Worm (Caenorhabditis elegans) whole organism, L2 larva: ENCODE results near the gene spp-10.
A peak's percentile ranks its signal among the peaks of the same experiment; 100 is the strongest.

Experiments used
- F13H6.1 ChIP-seq: sonication (generic microtip); optimal IDR thresholded peaks from 2 replicates; lab custom pipeline; 2016; ENCODE audit warnings: missing genetic modification characterization, missing compliant biosample characterization
- R02D3.7 ChIP-seq: fragments of 150-350 bp; optimal IDR thresholded peaks from 2 replicates; lab custom pipeline; 2014; ENCODE audit warnings: missing biosample characterization, missing genetic modification characterization
- Y55F3AM.14 ChIP-seq: fragments of 200-800 bp; sonication (Bioruptor generic); optimal IDR thresholded peaks from 2 replicates; lab custom pipeline; 2018; ENCODE audit warnings: mild to moderate bottlenecking, missing genetic modification characterization, missing compliant biosample characterization
- alr-1 ChIP-seq: fragments of 150-350 bp; optimal IDR thresholded peaks from 2 replicates; lab custom pipeline; 2014; ENCODE audit warnings: missing biosample characterization, missing genetic modification characterization
- aly-2 ChIP-seq: fragments of 150-350 bp; optimal IDR thresholded peaks from 2 replicates; lab custom pipeline; 2014; ENCODE audit warnings: missing biosample characterization, missing genetic modification characterization
- ama-1 ChIP-seq: fragments of 150-350 bp; optimal IDR thresholded peaks from 2 replicates; lab custom pipeline; 2018; ENCODE audit warnings: inconsistent platforms
- blmp-1 ChIP-seq: sonication (generic microtip); optimal IDR thresholded peaks from 2 replicates; lab custom pipeline; 2017; ENCODE audit warnings: missing genetic modification characterization, mild to moderate bottlenecking, missing compliant biosample characterization, antibody characterized with exemption, moderate library complexity; ENCODE audit not compliant: insufficient read depth
- ceh-16 ChIP-seq: fragments of 150-350 bp; optimal IDR thresholded peaks from 2 replicates; lab custom pipeline; 2014; ENCODE audit warnings: missing biosample characterization, missing genetic modification characterization
- ceh-82 ChIP-seq: fragments of 150-350 bp; optimal IDR thresholded peaks from 2 replicates; lab custom pipeline; 2014; ENCODE audit warnings: missing biosample characterization, missing genetic modification characterization
- crh-2 ChIP-seq: sonication (generic microtip); optimal IDR thresholded peaks from 2 replicates; lab custom pipeline; 2017; ENCODE audit warnings: missing biosample characterization, missing genetic modification characterization
- dmd-4 ChIP-seq: sonication (generic microtip); optimal IDR thresholded peaks from 2 replicates; lab custom pipeline; 2017; ENCODE audit warnings: missing biosample characterization, missing genetic modification characterization
- egl-27 ChIP-seq: sonication (generic microtip); optimal IDR thresholded peaks from 3 replicates; lab custom pipeline; 2017; ENCODE audit warnings: missing biosample characterization, missing genetic modification reagents, missing genetic modification characterization
- elt-1 ChIP-seq: fragments of 150-350 bp; optimal IDR thresholded peaks from 2 replicates; lab custom pipeline; 2014; ENCODE audit warnings: missing biosample characterization, missing genetic modification characterization
- elt-3 ChIP-seq: sonication (generic microtip); optimal IDR thresholded peaks from 2 replicates; lab custom pipeline; 2017; ENCODE audit warnings: missing biosample characterization, missing genetic modification characterization
- fos-1 ChIP-seq: fragments of 150-350 bp; optimal IDR thresholded peaks from 2 replicates; lab custom pipeline; 2014; ENCODE audit warnings: missing biosample characterization, missing genetic modification characterization
- gmeb-1 ChIP-seq: fragments of 150-350 bp; optimal IDR thresholded peaks from 2 replicates; lab custom pipeline; 2014; ENCODE audit warnings: missing biosample characterization, missing genetic modification characterization
- lin-13 ChIP-seq: fragments of 150-350 bp; optimal IDR thresholded peaks from 2 replicates; lab custom pipeline; 2014; ENCODE audit warnings: missing biosample characterization, missing genetic modification reagents, missing genetic modification characterization
- lsy-2 ChIP-seq, 2 experiments: fragments of 150-350 bp in 1 of 2; sonication (generic microtip) in 1 of 2; optimal IDR thresholded peaks; 2 replicates each; lab custom pipeline; 2014 to 2017; ENCODE audit warnings: missing biosample characterization in 2 of 2, missing genetic modification characterization in 2 of 2
- mab-5 ChIP-seq: fragments of 150-350 bp; optimal IDR thresholded peaks from 2 replicates; lab custom pipeline; 2014; ENCODE audit warnings: missing biosample characterization, missing genetic modification characterization
- mdl-1 ChIP-seq, 2 experiments: fragments of 150-350 bp in 1 of 2; sonication (generic microtip) in 1 of 2; optimal IDR thresholded peaks; 2 replicates each; lab custom pipeline; 2017; ENCODE audit warnings: missing biosample characterization in 2 of 2, missing genetic modification characterization in 2 of 2
- nhr-10 ChIP-seq: sonication (generic microtip); optimal IDR thresholded peaks from 2 replicates; lab custom pipeline; 2017; ENCODE audit warnings: missing biosample characterization, missing genetic modification characterization
- nhr-11 ChIP-seq: fragments of 150-350 bp; optimal IDR thresholded peaks from 2 replicates; lab custom pipeline; 2014; ENCODE audit warnings: missing biosample characterization, missing genetic modification characterization
- nhr-12 ChIP-seq: fragments of 150-350 bp; optimal IDR thresholded peaks from 2 replicates; lab custom pipeline; 2014; ENCODE audit warnings: missing biosample characterization, missing genetic modification characterization
- nhr-129 ChIP-seq: fragments of 150-350 bp; optimal IDR thresholded peaks from 2 replicates; lab custom pipeline; 2014; ENCODE audit warnings: missing biosample characterization, missing genetic modification characterization
- nhr-21 ChIP-seq: fragments of 150-350 bp; optimal IDR thresholded peaks from 2 replicates; lab custom pipeline; 2014; ENCODE audit warnings: missing biosample characterization, missing genetic modification characterization
- nhr-6 ChIP-seq: fragments of 150-350 bp; optimal IDR thresholded peaks from 2 replicates; lab custom pipeline; 2014; ENCODE audit warnings: missing biosample characterization, missing genetic modification characterization
- nhr-77 ChIP-seq: fragments of 150-350 bp; optimal IDR thresholded peaks from 2 replicates; lab custom pipeline; 2014; ENCODE audit warnings: missing biosample characterization, missing genetic modification characterization
- peb-1 ChIP-seq: fragments of 150-350 bp; optimal IDR thresholded peaks from 2 replicates; lab custom pipeline; 2014; ENCODE audit warnings: missing biosample characterization, missing genetic modification characterization
- sem-4 ChIP-seq: fragments of 150-350 bp; optimal IDR thresholded peaks from 2 replicates; lab custom pipeline; 2014; ENCODE audit warnings: missing biosample characterization, missing genetic modification reagents, missing genetic modification characterization
- skn-1 ChIP-seq: sonication (generic microtip); optimal IDR thresholded peaks from 2 replicates; lab custom pipeline; 2017; ENCODE audit warnings: missing biosample characterization, missing genetic modification characterization
- sma-3 ChIP-seq: sonication (generic microtip); optimal IDR thresholded peaks from 2 replicates; lab custom pipeline; 2016; ENCODE audit warnings: missing genetic modification reagents, missing genetic modification characterization, missing compliant biosample characterization
- sma-9 ChIP-seq, 2 experiments: fragments of 150-350 bp in 1 of 2; sonication (generic microtip) in 1 of 2; optimal IDR thresholded peaks; 2 replicates each; lab custom pipeline; 2014 to 2016; ENCODE audit warnings: missing genetic modification characterization in 2 of 2, mild to moderate bottlenecking in 1 of 2, missing biosample characterization in 1 of 2, missing compliant biosample characterization in 1 of 2, missing genetic modification reagents in 1 of 2, moderate library complexity in 1 of 2
- unc-39 ChIP-seq: fragments of 150-350 bp; optimal IDR thresholded peaks from 2 replicates; lab custom pipeline; 2014; ENCODE audit warnings: missing biosample characterization, missing genetic modification characterization
- unc-55 ChIP-seq: fragments of 150-350 bp; sonication (generic microtip); optimal IDR thresholded peaks from 3 replicates; lab custom pipeline; 2014; ENCODE audit warnings: missing biosample characterization, missing genetic modification reagents, missing genetic modification characterization
- zag-1 ChIP-seq: fragments of 150-350 bp; optimal IDR thresholded peaks from 2 replicates; lab custom pipeline; 2014; ENCODE audit warnings: missing biosample characterization, missing genetic modification characterization
- ztf-11 ChIP-seq: sonication (generic microtip); optimal IDR thresholded peaks from 2 replicates; lab custom pipeline; 2017; ENCODE audit warnings: missing biosample characterization, missing genetic modification characterization
- ztf-4 ChIP-seq: fragments of 150-350 bp; optimal IDR thresholded peaks from 2 replicates; lab custom pipeline; 2014; ENCODE audit warnings: missing biosample characterization, missing genetic modification characterization

The spp-10 gene

DNA sequence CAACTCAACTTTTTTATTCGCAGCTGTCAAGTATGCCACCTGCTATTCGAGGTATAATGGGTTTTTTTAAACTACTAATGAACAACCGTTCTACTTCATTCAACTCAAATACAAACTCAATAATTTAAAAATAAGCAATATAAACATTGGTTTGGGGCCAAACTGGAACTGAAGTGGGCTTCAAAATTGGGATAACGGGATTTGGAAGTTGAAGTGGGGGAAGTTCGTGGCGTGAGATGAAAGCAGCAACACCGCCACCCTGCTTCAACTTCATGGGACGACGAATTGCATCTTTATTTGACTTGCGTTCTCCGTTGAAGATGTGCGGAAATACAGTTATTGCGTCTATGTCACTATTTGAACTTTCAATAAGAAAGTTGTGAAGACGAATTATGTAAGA is 1.5 kb downstream of the spp-10 start:
- no peak for TF ChIP-seq ztf-11 (tag; lab: Kevin White, UChicago)
- TF ChIP-seq Y55F3AM.14 (GFP tag; lab: Kevin White, UChicago), result no peak
- TF ChIP-seq egl-27 (tag; lab: Kevin White, UChicago), result no peak
- no peak for TF ChIP-seq nhr-6
- TF ChIP-seq sma-9 (GFP tag; optimal IDR thresholded peaks at IDR 0.05; lab: Kevin White, UChicago), result no peak
- TF ChIP-seq sma-9 (tag; optimal IDR thresholded peaks at IDR 0.05; lab: Kevin White, UChicago), result no peak
- TF ChIP-seq F13H6.1 (tag; lab: Kevin White, UChicago), result no peak
- TF ChIP-seq nhr-11 (tag; lab: Kevin White, UChicago), result no peak
- no peak for TF ChIP-seq unc-39
- no peak for TF ChIP-seq lin-13 (GFP tag; lab: Kevin White, UChicago)
- no peak for TF ChIP-seq ceh-82
- TF ChIP-seq ztf-4 (tag; lab: Kevin White, UChicago), result no peak
- no peak for TF ChIP-seq alr-1 (tag; lab: Kevin White, UChicago)
- TF ChIP-seq skn-1 (tag; lab: Kevin White, UChicago), result no peak
- TF ChIP-seq lsy-2 (tag; optimal IDR thresholded peaks at IDR 0.05; lab: Kevin White, UChicago), result no peak
- TF ChIP-seq nhr-129 (tag; lab: Kevin White, UChicago), result no peak
- TF ChIP-seq crh-2 (tag; lab: Kevin White, UChicago), result no peak
- no peak for TF ChIP-seq nhr-10 (tag; lab: Kevin White, UChicago)
- no peak for TF ChIP-seq elt-3 (tag; lab: Kevin White, UChicago)
- no peak for TF ChIP-seq ama-1 (lab: Kevin White, UChicago)

DNA sequence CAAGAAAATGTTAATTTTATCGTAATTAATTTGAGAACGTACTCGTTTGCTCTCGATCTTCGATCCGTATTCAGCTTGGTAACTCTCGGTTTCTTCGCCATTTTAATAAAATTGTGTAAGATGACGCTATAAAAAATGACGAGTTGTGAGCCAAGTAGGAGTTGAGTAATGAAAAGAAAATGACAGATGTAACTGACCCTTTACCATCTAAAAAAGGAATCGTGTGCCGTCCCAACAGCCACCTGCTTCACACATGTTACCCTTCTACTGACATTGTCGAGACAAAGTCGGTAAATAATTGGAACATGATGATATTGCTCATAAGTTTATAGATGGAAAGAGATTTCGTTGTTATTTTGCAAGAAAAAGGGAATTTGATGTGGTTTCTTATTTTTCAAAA is 2.4 kb downstream of the spp-10 start, which contains the start of gene hlh-12:
Gene hlh-12, minus strand, starts transcription at position 101 of the 400 bp plus-strand sequence.
- no peak for TF ChIP-seq nhr-10 (tag; lab: Kevin White, UChicago)
- TF ChIP-seq sem-4 (tag; lab: Kevin White, UChicago), result no peak
- TF ChIP-seq ama-1 (lab: Kevin White, UChicago), result no peak
- no peak for TF ChIP-seq mab-5
- no peak for TF ChIP-seq crh-2 (tag; lab: Kevin White, UChicago)
- no peak for TF ChIP-seq dmd-4
- TF ChIP-seq ztf-4 (tag; lab: Kevin White, UChicago), result no peak
- no peak for TF ChIP-seq elt-1 (tag; lab: Kevin White, UChicago)
- no peak for TF ChIP-seq unc-55 (GFP tag; lab: Kevin White, UChicago)
- no peak for TF ChIP-seq sma-9 (GFP tag; optimal IDR thresholded peaks at IDR 0.05; lab: Kevin White, UChicago)
- TF ChIP-seq sma-9 (tag; optimal IDR thresholded peaks at IDR 0.05; lab: Kevin White, UChicago), result no peak
- TF ChIP-seq F13H6.1 (tag; lab: Kevin White, UChicago), result no peak
- TF ChIP-seq nhr-12, result no peak
- no peak for TF ChIP-seq R02D3.7
- TF ChIP-seq zag-1 (tag; lab: Kevin White, UChicago), result no peak
- no peak for TF ChIP-seq blmp-1 (tag; lab: Kevin White, UChicago)
- TF ChIP-seq fos-1 (tag; lab: Kevin White, UChicago), result no peak
- no peak for TF ChIP-seq nhr-6
- TF ChIP-seq ceh-16 (tag; lab: Kevin White, UChicago), result no peak
- no peak for TF ChIP-seq gmeb-1 (tag; lab: Kevin White, UChicago)
- TF ChIP-seq nhr-77 (tag; lab: Kevin White, UChicago), result no peak
- TF ChIP-seq, all 48 proteins: peak for 0

ce11 chrIV:8481308-8481707 is 4.3 kb downstream of the spp-10 start, which contains the start of gene spp-8:
Gene spp-8 (plus strand): TSS chrIV:8481664.
- TF ChIP-seq aly-2 (tag; lab: Kevin White, UChicago) (no peak), fos-1 (tag; lab: Kevin White, UChicago) (peak; percentile 78), crh-2 (tag; lab: Kevin White, UChicago) (peak; percentile 81), gmeb-1 (tag; lab: Kevin White, UChicago) (peak; percentile 40), nhr-21 (tag; lab: Kevin White, UChicago) (no peak), skn-1 (tag; lab: Kevin White, UChicago) (peak; percentile 41), elt-3 (tag; lab: Kevin White, UChicago) (no peak), R02D3.7 (no peak), mdl-1 (tag; optimal IDR thresholded peaks at IDR 0.05; lab: Kevin White, UChicago) (peak in 1 of 2 experiments; percentile 43), ztf-11 (tag; lab: Kevin White, UChicago) (no peak), sma-9 (GFP tag; optimal IDR thresholded peaks at IDR 0.05; lab: Kevin White, UChicago) (peak; percentile 55), sma-9 (tag; optimal IDR thresholded peaks at IDR 0.05; lab: Kevin White, UChicago) (no peak), sma-3 (peak; percentile 5), ceh-82 (no peak)

DNA sequence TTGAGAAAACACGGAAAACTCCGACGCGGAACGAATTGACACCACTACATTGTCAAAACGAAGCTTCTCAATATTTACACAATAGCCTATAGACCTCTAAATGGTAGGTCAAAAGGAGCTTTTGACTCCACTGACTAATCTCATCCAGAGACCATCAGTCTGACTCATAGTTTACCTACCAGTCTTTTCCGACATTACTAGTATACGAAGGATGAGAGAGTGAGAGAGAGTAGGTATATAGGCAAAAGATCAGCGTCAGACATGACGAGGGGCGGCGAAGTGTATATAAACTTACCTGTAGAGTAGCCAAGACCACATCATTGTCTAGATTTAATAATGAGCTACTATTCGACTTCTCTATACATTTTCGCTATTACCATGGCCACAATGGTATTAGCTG is 10.2 kb downstream of the spp-10 start, which contains the start of gene srlf-3:
Gene srlf-3, plus strand, starts transcription at position 301 of the 400 bp plus-strand sequence.
- TF ChIP-seq sma-3 (no peak), peb-1 (tag; lab: Kevin White, UChicago) (no peak), nhr-12 (no peak), ztf-4 (tag; lab: Kevin White, UChicago) (no peak), elt-3 (tag; lab: Kevin White, UChicago) (no peak), mdl-1 (tag; optimal IDR thresholded peaks at IDR 0.05; lab: Kevin White, UChicago) (no peak), aly-2 (tag; lab: Kevin White, UChicago) (no peak), unc-55 (GFP tag; lab: Kevin White, UChicago) (no peak)
